Fruit fly (Drosophila melanogaster) Kc167 (cell line): Measurements from ENCODE around the gene CG34325.

Experiments used
- Sin3A ChIP-seq: fragments of >200 bp; optimal IDR thresholded peaks from 2 replicates; lab custom pipeline; 2018; ENCODE audit warnings: missing external identifiers
- h ChIP-seq: fragments of >200 bp; optimal IDR thresholded peaks from 3 replicates; lab custom pipeline; 2018; ENCODE audit warnings: missing external identifiers
- insv ChIP-seq: fragments of >200 bp; optimal IDR thresholded peaks from 3 replicates; lab custom pipeline; 2018; ENCODE audit warnings: missing external identifiers
- psq ChIP-seq: fragments of >200 bp; optimal IDR thresholded peaks from 2 replicates; lab custom pipeline; 2017; ENCODE audit warnings: missing external identifiers
- ttk ChIP-seq: sonication (Bioruptor generic); optimal IDR thresholded peaks from 2 replicates; lab custom pipeline; 2017; ENCODE audit warnings: missing external identifiers

DNA sequence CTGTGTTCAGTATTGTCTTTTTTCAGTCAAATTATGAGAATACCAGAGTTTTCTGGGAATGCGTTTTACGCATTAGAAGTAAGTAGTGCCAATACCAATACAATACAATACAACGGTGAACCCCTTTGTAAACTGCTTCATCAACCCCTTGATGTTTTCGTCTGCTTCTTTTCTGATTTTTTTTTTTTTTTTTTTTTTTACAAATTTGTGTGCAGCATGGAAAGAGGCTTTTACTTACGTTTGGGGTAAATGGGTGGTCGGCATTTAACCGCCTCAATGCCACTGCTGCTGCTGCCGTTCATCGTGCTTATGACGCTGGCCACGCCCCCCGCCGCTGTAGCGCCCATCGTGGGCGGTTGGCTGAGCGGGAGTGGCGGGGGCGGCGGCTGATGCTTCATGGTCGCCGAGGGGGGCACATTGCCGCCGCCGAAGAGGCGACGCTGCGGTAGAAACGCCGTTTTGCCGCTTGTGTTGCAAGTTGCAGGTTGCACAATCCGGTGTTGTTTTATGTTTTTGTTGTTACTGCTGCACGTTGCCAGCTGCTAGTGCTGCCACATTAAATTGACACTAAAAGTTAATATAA, 27.3 kb downstream of the CG34325 start:
- TF ChIP-seq insv, result no peak
- TF ChIP-seq h (lab: Kevin White, UChicago), result no peak
- TF ChIP-seq ttk (lab: Kevin White, UChicago), result no peak
- no peak for TF ChIP-seq psq (lab: Kevin White, UChicago)
- TF ChIP-seq Sin3A (lab: Kevin White, UChicago), result no peak
